Fruit fly (Drosophila melanogaster) whole organism, prepupa: Measurements from ENCODE around the gene term.

Source experiments
- CG10631 ChIP-seq: fragments of 200-800 bp; sonication (Bioruptor generic); optimal IDR thresholded peaks from 2 replicates; lab custom pipeline; 2016; ENCODE audit warnings: missing biosample characterization, missing genetic modification characterization
- CG10669 ChIP-seq: fragments of 200-800 bp; sonication (Bioruptor generic); optimal IDR thresholded peaks from 3 replicates; lab custom pipeline; 2018; ENCODE audit warnings: missing biosample characterization, mild to moderate bottlenecking, missing genetic modification characterization, moderate library complexity
- CG11762 ChIP-seq: fragments of 200-800 bp; sonication (Bioruptor generic); optimal IDR thresholded peaks from 3 replicates; lab custom pipeline; 2016; ENCODE audit warnings: missing biosample characterization, missing genetic modification characterization; ENCODE audit not compliant: insufficient read depth
- CG9139 ChIP-seq: fragments of 200-800 bp; sonication (Bioruptor generic); optimal IDR thresholded peaks from 3 replicates; lab custom pipeline; 2017; ENCODE audit warnings: missing biosample characterization, mild to moderate bottlenecking, missing genetic modification characterization
- Eip78C ChIP-seq: fragments of 200-800 bp; sonication (Bioruptor generic); peaks from one replicate; lab custom pipeline; 2016; ENCODE audit warnings: missing biosample characterization, missing genetic modification characterization
- Ets21C ChIP-seq: fragments of 200-800 bp; sonication (Bioruptor generic); optimal IDR thresholded peaks from 3 replicates; lab custom pipeline; 2016; ENCODE audit warnings: missing biosample characterization, missing genetic modification characterization
- cyc ChIP-seq: fragments of 200-800 bp; sonication (Bioruptor generic); optimal IDR thresholded peaks from 3 replicates; lab custom pipeline; 2016; ENCODE audit warnings: missing biosample characterization, missing genetic modification characterization

- TF ChIP-seq Ets21C (GFP tag; lab: Kevin White, UChicago), result no peak
- no peak for TF ChIP-seq cyc (GFP tag; lab: Kevin White, UChicago)
- TF ChIP-seq CG11762 (GFP tag; lab: Kevin White, UChicago), result no peak
- TF ChIP-seq Eip78C (GFP tag; lab: Kevin White, UChicago), result no peak
- no peak for TF ChIP-seq CG10669
- no peak for TF ChIP-seq CG9139 (GFP tag; lab: Kevin White, UChicago)
- no peak for TF ChIP-seq CG10631 (GFP tag; lab: Kevin White, UChicago)
Observed at dm6 chr3L:18609320-18609719, 15.7 kb upstream of the term start, which contains the start of gene CG32201.
